Fruit fly (Drosophila melanogaster): ENCODE data around the gene BTBD9.

dm6 chrX:10775690-10776089 is 7.4 kb downstream of the BTBD9 start:
- TF ChIP-seq CG8478 (optimal IDR thresholded peaks at IDR 0.05) = no peak
- no peak for TF ChIP-seq Dll (optimal IDR thresholded peaks at IDR 0.05)

All from whole organism.